Fruit fly (Drosophila melanogaster) whole organism: ENCODE data around the gene CG17242.

Experiments
- CG8478 ChIP-seq: fragments of >200 bp; optimal IDR thresholded peaks from 2 replicates; lab custom pipeline; 2018; ENCODE audit warnings: inconsistent platforms
- Dll ChIP-seq: fragments of >200 bp; optimal IDR thresholded peaks from 2 replicates; lab custom pipeline; 2017
- EcR ChIP-seq, 2 experiments: fragments of >200 bp; optimal IDR thresholded peaks; 2 replicates each; lab custom pipeline; 2017; ENCODE audit warnings: missing biosample characterization in 2 of 2, missing genetic modification characterization in 2 of 2, missing genetic modification reagents in 2 of 2
- pan ChIP-seq: fragments of >200 bp; optimal IDR thresholded peaks from 2 replicates; lab custom pipeline; 2017
- psq ChIP-seq: fragments of >200 bp; optimal IDR thresholded peaks from 2 replicates; lab custom pipeline; 2017
- usp ChIP-seq: fragments of >200 bp; optimal IDR thresholded peaks from 2 replicates; lab custom pipeline; 2017; ENCODE audit warnings: missing biosample characterization, missing genetic modification characterization, mixed read lengths

DNA sequence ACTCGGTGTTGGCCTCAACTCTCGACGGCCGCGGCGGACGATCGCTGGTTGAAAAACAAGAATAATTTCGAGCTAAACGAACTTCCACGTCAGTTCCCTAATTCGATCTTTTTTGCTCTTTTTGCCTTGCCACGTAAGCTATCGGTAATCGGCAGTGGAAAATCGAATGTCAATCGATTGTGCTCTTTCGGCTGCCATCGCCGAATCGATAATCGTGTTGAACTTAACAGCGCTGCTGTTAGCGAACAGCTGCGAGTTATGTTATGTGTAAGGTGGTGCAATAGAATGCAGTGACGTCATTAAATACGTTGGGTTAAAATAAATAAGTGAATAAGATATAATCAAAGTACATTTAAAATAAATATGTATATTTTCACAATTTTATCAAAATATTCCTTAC is 32.2 kb downstream of the CG17242 start, which contains the start of gene Sec24CD:
- TF ChIP-seq psq (lab: Kevin White, UChicago) (no peak), usp (GFP tag; lab: Kevin White, UChicago) (no peak), CG8478 (lab: Kevin White, UChicago) (no peak), Dll (lab: Kevin White, UChicago) (no peak), pan (lab: Kevin White, UChicago) (no peak), EcR (GFP tag; optimal IDR thresholded peaks at IDR 0.05; lab: Kevin White, UChicago) (no peak)
